Fruit fly (Drosophila melanogaster) whole organism, embryonic: ENCODE measurements around the gene CG15142.

Source experiments
- Atf3 ChIP-seq: fragments of 200-800 bp; sonication (Bioruptor generic); optimal IDR thresholded peaks from 3 replicates; lab custom pipeline; 2016; ENCODE audit warnings: missing biosample characterization, missing genetic modification characterization
- CG10267 ChIP-seq: fragments of 200-800 bp; sonication (Bioruptor generic); optimal IDR thresholded peaks from 2 replicates; lab custom pipeline; 2018; ENCODE audit warnings: missing biosample characterization, mild to moderate bottlenecking, missing genetic modification characterization, moderate library complexity
- CG11398 ChIP-seq: fragments of 200-800 bp; sonication (Bioruptor generic); optimal IDR thresholded peaks from 2 replicates; lab custom pipeline; 2016; ENCODE audit warnings: missing biosample characterization, missing genetic modification characterization
- CG12236 ChIP-seq: fragments of 200-800 bp; sonication (Bioruptor generic); optimal IDR thresholded peaks from 2 replicates; lab custom pipeline; 2016; ENCODE audit warnings: missing biosample characterization, missing genetic modification characterization
- CG12659 ChIP-seq: fragments of 200-800 bp; sonication (Bioruptor generic); optimal IDR thresholded peaks from 3 replicates; lab custom pipeline; 2017; ENCODE audit warnings: mild to moderate bottlenecking, missing biosample characterization, missing genetic modification reagents, missing genetic modification characterization
- CG13775 ChIP-seq: fragments of 200-800 bp; sonication (Bioruptor generic); optimal IDR thresholded peaks from 3 replicates; lab custom pipeline; 2017; ENCODE audit warnings: missing biosample characterization, mild to moderate bottlenecking, missing genetic modification characterization
- CG13894 ChIP-seq: fragments of 200-800 bp; sonication (Bioruptor generic); optimal IDR thresholded peaks from 3 replicates; lab custom pipeline; 2018; ENCODE audit warnings: missing biosample characterization, mild to moderate bottlenecking, missing genetic modification characterization, moderate library complexity
- CG15514 ChIP-seq: fragments of 200-800 bp; sonication (Bioruptor generic); optimal IDR thresholded peaks from 3 replicates; lab custom pipeline; 2017; ENCODE audit warnings: missing biosample characterization, missing genetic modification characterization, mild to moderate bottlenecking, moderate library complexity, missing genetic modification reagents
- CG15696 ChIP-seq: fragments of 200-800 bp; sonication (Bioruptor generic); optimal IDR thresholded peaks from 2 replicates; lab custom pipeline; 2019; ENCODE audit warnings: missing biosample characterization, mild to moderate bottlenecking, missing genetic modification characterization, moderate library complexity
- CG2129 ChIP-seq: fragments of 200-800 bp; sonication (Bioruptor generic); IDR thresholded peaks from 2 replicates; pipeline ENCODE4 v1.3.6; 2022; ENCODE audit warnings: missing biosample characterization, missing genetic modification characterization; ENCODE audit not compliant: partially characterized antibody
- CG31441 ChIP-seq: fragments of 200-800 bp; sonication (Bioruptor generic); IDR thresholded peaks from 2 replicates; pipeline ENCODE4 v1.3.6; 2022; ENCODE audit warnings: missing biosample characterization, missing genetic modification characterization
- CG3838 ChIP-seq: fragments of 200-800 bp; sonication (Bioruptor generic); optimal IDR thresholded peaks from 3 replicates; lab custom pipeline; 2016; ENCODE audit warnings: missing biosample characterization, missing genetic modification characterization
- CG4617 ChIP-seq: fragments of 200-800 bp; sonication (Bioruptor generic); optimal IDR thresholded peaks from 3 replicates; lab custom pipeline; 2016; ENCODE audit warnings: missing biosample characterization, missing genetic modification characterization, borderline replicate concordance
- CG6683 ChIP-seq: fragments of 200-800 bp; sonication (Bioruptor generic); optimal IDR thresholded peaks from 2 replicates; lab custom pipeline; 2017; ENCODE audit warnings: missing biosample characterization, mild to moderate bottlenecking, missing genetic modification characterization, missing genetic modification reagents
- CG6813 ChIP-seq: fragments of 200-800 bp; sonication (Bioruptor generic); optimal IDR thresholded peaks from 2 replicates; lab custom pipeline; 2017; ENCODE audit warnings: missing biosample characterization, missing genetic modification characterization, mild to moderate bottlenecking, moderate library complexity, missing genetic modification reagents
- CG8089 ChIP-seq: fragments of 200-800 bp; sonication (Bioruptor generic); optimal IDR thresholded peaks from 3 replicates; lab custom pipeline; 2016; ENCODE audit warnings: missing biosample characterization, missing genetic modification characterization
- CHES-1-like ChIP-seq: fragments of 200-800 bp; sonication (Bioruptor generic); optimal IDR thresholded peaks from 2 replicates; lab custom pipeline; 2016; ENCODE audit warnings: missing biosample characterization, missing genetic modification characterization
- D ChIP-seq, 2 experiments: fragments of 200-800 bp in 1 of 2; fragments of >200 bp in 1 of 2; sonication (Bioruptor generic) in 1 of 2; optimal IDR thresholded peaks; 2 replicates in 1 of 2; 3 replicates in 1 of 2; lab custom pipeline; 2017; ENCODE audit warnings: mild to moderate bottlenecking in 1 of 2, missing biosample characterization in 1 of 2, missing genetic modification characterization in 1 of 2, missing genetic modification reagents in 1 of 2
- Deaf1 ChIP-seq: fragments of 200-800 bp; optimal IDR thresholded peaks from 3 replicates; lab custom pipeline; 2019; ENCODE audit warnings: missing biosample characterization, mild to moderate bottlenecking, missing genetic modification characterization, moderate library complexity
- Elba2 ChIP-seq: fragments of 200-800 bp; sonication (Bioruptor generic); optimal IDR thresholded peaks from 3 replicates; lab custom pipeline; 2016; ENCODE audit warnings: missing biosample characterization, missing genetic modification characterization
- Hand ChIP-seq: fragments of 200-800 bp; sonication (Bioruptor generic); optimal IDR thresholded peaks from 2 replicates; lab custom pipeline; 2017; ENCODE audit warnings: mild to moderate bottlenecking, missing biosample characterization, missing genetic modification reagents, missing genetic modification characterization
- HmgZ ChIP-seq: fragments of 200-800 bp; sonication (Bioruptor generic); optimal IDR thresholded peaks from 2 replicates; lab custom pipeline; 2018; ENCODE audit warnings: missing biosample characterization, mild to moderate bottlenecking, missing genetic modification characterization
- Hr3 ChIP-seq: fragments of 200-800 bp; sonication (Bioruptor generic); optimal IDR thresholded peaks from 3 replicates; lab custom pipeline; 2016; ENCODE audit warnings: missing biosample characterization, missing genetic modification characterization
- Hr39 ChIP-seq: fragments of >200 bp; optimal IDR thresholded peaks from 2 replicates; lab custom pipeline; 2017
- NC2β ChIP-seq: fragments of 200-800 bp; sonication (Bioruptor generic); optimal IDR thresholded peaks from 2 replicates; lab custom pipeline; 2016; ENCODE audit warnings: missing biosample characterization, missing genetic modification characterization
- PHDP ChIP-seq: fragments of 200-800 bp; sonication (Bioruptor generic); optimal IDR thresholded peaks from 3 replicates; lab custom pipeline; 2018; ENCODE audit warnings: missing biosample characterization, mild to moderate bottlenecking, missing genetic modification characterization, moderate library complexity
- Rx ChIP-seq: fragments of 200-800 bp; sonication (Bioruptor generic); IDR thresholded peaks from 2 replicates; pipeline ENCODE4 v1.3.6; 2022; ENCODE audit warnings: missing biosample characterization, missing genetic modification characterization
- Sox102F ChIP-seq: fragments of 200-800 bp; sonication (Bioruptor generic); optimal IDR thresholded peaks from 2 replicates; lab custom pipeline; 2018; ENCODE audit warnings: missing biosample characterization, mild to moderate bottlenecking, missing genetic modification characterization, moderate library complexity
- Vsx1 ChIP-seq: fragments of 200-800 bp; sonication (Bioruptor generic); optimal IDR thresholded peaks from 2 replicates; lab custom pipeline; 2017; ENCODE audit warnings: missing biosample characterization, mild to moderate bottlenecking, missing genetic modification characterization, missing genetic modification reagents
- bigmax ChIP-seq: fragments of 200-800 bp; sonication (Bioruptor generic); optimal IDR thresholded peaks from 2 replicates; lab custom pipeline; 2018; ENCODE audit warnings: missing biosample characterization, mild to moderate bottlenecking, missing genetic modification characterization
- chn ChIP-seq: fragments of 200-800 bp; sonication (Bioruptor generic); optimal IDR thresholded peaks from 2 replicates; lab custom pipeline; 2016; ENCODE audit warnings: missing biosample characterization, missing genetic modification characterization
- ewg ChIP-seq: fragments of 200-800 bp; sonication (Bioruptor generic); optimal IDR thresholded peaks from 3 replicates; lab custom pipeline; 2017; ENCODE audit warnings: mild to moderate bottlenecking, missing biosample characterization, missing genetic modification reagents, missing genetic modification characterization
- ham ChIP-seq: fragments of 200-800 bp; sonication (Bioruptor generic); IDR thresholded peaks from 2 replicates; pipeline ENCODE4 v1.3.6; 2022; ENCODE audit warnings: missing biosample characterization, missing genetic modification characterization
- ind ChIP-seq: fragments of 200-800 bp; sonication (Bioruptor generic); optimal IDR thresholded peaks from 3 replicates; lab custom pipeline; 2016; ENCODE audit warnings: missing biosample characterization, missing genetic modification characterization
- inv ChIP-seq: fragments of 200-800 bp; sonication (Bioruptor generic); IDR thresholded peaks from 2 replicates; pipeline ENCODE4 v1.3.6; 2022; ENCODE audit warnings: missing biosample characterization, missing genetic modification characterization; ENCODE audit not compliant: partially characterized antibody
- kah ChIP-seq: fragments of 200-800 bp; sonication (Bioruptor generic); optimal IDR thresholded peaks from 2 replicates; lab custom pipeline; 2018; ENCODE audit warnings: missing biosample characterization, mild to moderate bottlenecking, missing genetic modification characterization
- peb ChIP-seq: fragments of 200-800 bp; sonication (Bioruptor generic); IDR thresholded peaks from 2 replicates; pipeline ENCODE4 v1.3.6; 2022; ENCODE audit warnings: missing biosample characterization, missing genetic modification characterization
- pum ChIP-seq: fragments of 200-800 bp; sonication (Bioruptor generic); optimal IDR thresholded peaks from 2 replicates; lab custom pipeline; 2016; ENCODE audit warnings: missing biosample characterization, missing genetic modification characterization
- row ChIP-seq: fragments of 200-800 bp; sonication (Bioruptor generic); IDR thresholded peaks from 3 replicates; pipeline ENCODE4 v1.3.6; 2022; ENCODE audit warnings: missing biosample characterization, missing genetic modification characterization
- sc ChIP-seq, 3 experiments: fragments of >200 bp in 2 of 3; fragments of 200-800 bp in 1 of 3; sonication (Bioruptor generic) in 1 of 3; optimal IDR thresholded peaks; 2 replicates in 2 of 3; 3 replicates in 1 of 3; lab custom pipeline; 2017; ENCODE audit warnings: mild to moderate bottlenecking in 1 of 3, missing biosample characterization in 1 of 3, missing genetic modification characterization in 1 of 3, missing genetic modification reagents in 1 of 3
- sd ChIP-seq: fragments of 200-800 bp; sonication (Bioruptor generic); optimal IDR thresholded peaks from 3 replicates; lab custom pipeline; 2018; ENCODE audit warnings: missing biosample characterization, mild to moderate bottlenecking, missing genetic modification characterization, moderate library complexity
- slbo ChIP-seq: fragments of 200-800 bp; sonication (Bioruptor generic); IDR thresholded peaks from 2 replicates; pipeline ENCODE4 v1.3.6; 2022; ENCODE audit warnings: missing biosample characterization, missing genetic modification characterization
- sna ChIP-seq: fragments of 200-800 bp; sonication (Bioruptor generic); IDR thresholded peaks from 2 replicates; pipeline ENCODE4 v1.3.6; 2022; ENCODE audit warnings: missing biosample characterization, missing genetic modification characterization; ENCODE audit not compliant: partially characterized antibody
- sqz ChIP-seq: fragments of 200-800 bp; sonication (Bioruptor generic); optimal IDR thresholded peaks from 3 replicates; lab custom pipeline; 2018; ENCODE audit warnings: missing biosample characterization, mild to moderate bottlenecking, missing genetic modification characterization
- toy ChIP-seq: fragments of 200-800 bp; sonication (Bioruptor generic); IDR thresholded peaks from 2 replicates; pipeline ENCODE4 v1.3.6; 2022; ENCODE audit warnings: missing biosample characterization, missing genetic modification characterization
- tx ChIP-seq: fragments of 200-800 bp; sonication (Bioruptor generic); optimal IDR thresholded peaks from 2 replicates; lab custom pipeline; 2016; ENCODE audit warnings: missing biosample characterization, missing genetic modification characterization
- vvl ChIP-seq: fragments of 200-800 bp; sonication (Bioruptor generic); IDR thresholded peaks from 2 replicates; pipeline ENCODE4 v1.3.6; 2022; ENCODE audit warnings: missing biosample characterization, missing genetic modification characterization

Gene CG15142

dm6 chr2L:17450505-17451415 is 47.9 kb downstream of the CG15142 start (continued):
- TF ChIP-seq Elba2 = no peak
- TF ChIP-seq ewg (GFP tag; lab: Kevin White, UChicago) = peak; percentile 28
- TF ChIP-seq Sox102F (GFP tag; lab: Kevin White, UChicago) = peak; percentile 82
- peak; percentile 69 for TF ChIP-seq CG13894
- peak; percentile 63 for TF ChIP-seq slbo
- TF ChIP-seq Hr39 = no peak
- no peak for TF ChIP-seq Atf3
- no peak for TF ChIP-seq NC2β (GFP tag; lab: Kevin White, UChicago)
- no peak for TF ChIP-seq CHES-1-like (GFP tag; lab: Kevin White, UChicago)
- TF ChIP-seq peb (GFP tag; lab: Robert Waterston, UW) = no peak
- no peak; the same call in 1 of the 2 replicates for TF ChIP-seq ham (GFP tag; lab: Robert Waterston, UW)
- no peak for TF ChIP-seq Rx (GFP tag; lab: Robert Waterston, UW)
- TF ChIP-seq toy (GFP tag; lab: Robert Waterston, UW) = no peak
- TF ChIP-seq chn (GFP tag; lab: Kevin White, UChicago) = no peak
- TF ChIP-seq CG15514 (GFP tag; lab: Kevin White, UChicago) = peak; percentile 46
- peak; percentile 73 for TF ChIP-seq CG31441 (GFP tag; lab: Robert Waterston, UW)
- TF ChIP-seq pum = peak; percentile 5
- TF ChIP-seq PHDP (tag; lab: Kevin White, UChicago) = peak; percentile 74
- TF ChIP-seq CG6813 (GFP tag; lab: Kevin White, UChicago) = peak; percentile 24
- TF ChIP-seq inv = no peak
- TF ChIP-seq CG13775 (GFP tag; lab: Kevin White, UChicago) = no peak
- TF ChIP-seq CG15696 (tag; lab: Kevin White, UChicago) = no peak
- TF ChIP-seq CG4617 (GFP tag; lab: Kevin White, UChicago) = peak; percentile 8
- peak; percentile 24 for TF ChIP-seq CG6683
- TF ChIP-seq sna = no peak
- peak; percentile 53 for TF ChIP-seq sd
- no peak for TF ChIP-seq kah (GFP tag; lab: Kevin White, UChicago)
- TF ChIP-seq sqz = no peak
- TF ChIP-seq Hr3 (GFP tag; lab: Kevin White, UChicago) = peak; percentile 40
- peak; percentile 35 for TF ChIP-seq CG10267 (tag; lab: Kevin White, UChicago)
- no peak for TF ChIP-seq bigmax (GFP tag; lab: Kevin White, UChicago)
- peak; percentile 70 for TF ChIP-seq CG12659
- TF ChIP-seq sc (optimal IDR thresholded peaks at IDR 0.05; lab: Kevin White, UChicago) = no peak
- TF ChIP-seq sc (GFP tag; optimal IDR thresholded peaks at IDR 0.05; lab: Kevin White, UChicago) = peak; percentile 28
- TF ChIP-seq CG8089 (GFP tag; lab: Kevin White, UChicago) = no peak
- TF ChIP-seq ind (GFP tag; lab: Kevin White, UChicago) = peak; percentile 43
- TF ChIP-seq CG12236 (GFP tag; lab: Kevin White, UChicago) = no peak
- TF ChIP-seq HmgZ = peak; percentile 38
- no peak for TF ChIP-seq tx (GFP tag; lab: Kevin White, UChicago)
- TF ChIP-seq vvl (GFP tag; lab: Robert Waterston, UW) = no peak
- TF ChIP-seq CG3838 = no peak
- TF ChIP-seq CG11398 (GFP tag; lab: Kevin White, UChicago) = no peak
- TF ChIP-seq D (optimal IDR thresholded peaks at IDR 0.05; lab: Kevin White, UChicago) = no peak
- peak; percentile 40 for TF ChIP-seq D (GFP tag; optimal IDR thresholded peaks at IDR 0.05; lab: Kevin White, UChicago)
- peak; percentile 5 for TF ChIP-seq Hand (GFP tag; lab: Kevin White, UChicago)
- peak; percentile 46 for TF ChIP-seq Deaf1 (tag; lab: Kevin White, UChicago)
- no peak for TF ChIP-seq CG2129 (GFP tag; lab: Robert Waterston, UW)
- TF ChIP-seq Vsx1 (GFP tag; lab: Kevin White, UChicago) = peak; percentile 33
- TF ChIP-seq row (GFP tag; lab: Robert Waterston, UW) = no peak; the same call in 2 of the 3 replicates
